Worm (Caenorhabditis elegans) whole organism, mixed stage, embryonic: ENCODE measurements around the gene fbxa-105.

Experiments used
- ces-1 ChIP-seq: fragments of 150-350 bp; optimal IDR thresholded peaks from 2 replicates; lab custom pipeline; 2014; ENCODE audit warnings: missing biosample characterization, missing genetic modification reagents, missing genetic modification characterization
- cnd-1 ChIP-seq: fragments of 200-800 bp; sonication (Bioruptor generic); optimal IDR thresholded peaks from 2 replicates; lab custom pipeline; 2018; ENCODE audit warnings: mild to moderate bottlenecking, missing genetic modification characterization, missing compliant biosample characterization
- elt-1 ChIP-seq: sonication (generic microtip); optimal IDR thresholded peaks from 2 replicates; lab custom pipeline; 2017; ENCODE audit warnings: missing genetic modification characterization, mild to moderate bottlenecking, missing compliant biosample characterization, antibody characterized with exemption, moderate library complexity, borderline replicate concordance; ENCODE audit not compliant: insufficient read depth
- elt-3 ChIP-seq: fragments of 150-350 bp; optimal IDR thresholded peaks from 2 replicates; lab custom pipeline; 2014; ENCODE audit warnings: missing biosample characterization, missing genetic modification characterization
- flh-1 ChIP-seq: fragments of 200-800 bp; sonication (Bioruptor generic); optimal IDR thresholded peaks from 2 replicates; lab custom pipeline; 2018; ENCODE audit warnings: mild to moderate bottlenecking, missing genetic modification characterization, moderate library complexity, missing compliant biosample characterization
- ham-2 ChIP-seq: fragments of 200-800 bp; sonication (Bioruptor generic); optimal IDR thresholded peaks from 2 replicates; lab custom pipeline; 2018; ENCODE audit warnings: mild to moderate bottlenecking, missing genetic modification characterization, missing compliant biosample characterization
- lsy-2 ChIP-seq: fragments of 150-350 bp; optimal IDR thresholded peaks from 2 replicates; lab custom pipeline; 2014; ENCODE audit warnings: missing biosample characterization, missing genetic modification characterization
- mep-1 ChIP-seq: fragments of 150-350 bp; optimal IDR thresholded peaks from 2 replicates; lab custom pipeline; 2017; ENCODE audit warnings: missing biosample characterization, missing genetic modification reagents, missing genetic modification characterization, inconsistent platforms
- nhr-76 ChIP-seq: sonication (generic microtip); optimal IDR thresholded peaks from 2 replicates; lab custom pipeline; 2017; ENCODE audit warnings: missing biosample characterization, missing genetic modification characterization
- pha-4 ChIP-seq: fragments of 150-350 bp; optimal IDR thresholded peaks from 2 replicates; lab custom pipeline; 2018; ENCODE audit warnings: missing biosample characterization, missing genetic modification reagents, missing genetic modification characterization
- snpc-4 ChIP-seq: fragments of 150-350 bp; optimal IDR thresholded peaks from 2 replicates; lab custom pipeline; 2014; ENCODE audit warnings: missing biosample characterization, missing genetic modification characterization
- tbx-8 ChIP-seq: fragments of 200-800 bp; sonication (Bioruptor generic); optimal IDR thresholded peaks from 2 replicates; lab custom pipeline; 2018; ENCODE audit warnings: mild to moderate bottlenecking, missing genetic modification characterization, moderate library complexity, missing compliant biosample characterization
- unc-39 ChIP-seq: fragments of 150-350 bp; optimal IDR thresholded peaks from 2 replicates; lab custom pipeline; 2014; ENCODE audit warnings: missing biosample characterization, missing genetic modification characterization
- unc-62 ChIP-seq: fragments of 150-350 bp; optimal IDR thresholded peaks from 2 replicates; lab custom pipeline; 2014; ENCODE audit warnings: missing biosample characterization, missing genetic modification reagents, missing genetic modification characterization

ce11 chrV:7417018-7417716, 25.3 kb upstream of the fbxa-105 start, which contains the start of gene srw-67:
- no peak for TF ChIP-seq flh-1 (GFP tag; lab: Kevin White, UChicago)
- TF ChIP-seq ces-1 (GFP tag; lab: Kevin White, UChicago), result no peak
- no peak for TF ChIP-seq lsy-2 (tag; lab: Kevin White, UChicago)
- no peak for TF ChIP-seq snpc-4 (tag; lab: Kevin White, UChicago)
- TF ChIP-seq ham-2 (GFP tag; lab: Kevin White, UChicago), result no peak
- TF ChIP-seq elt-1 (tag; lab: Kevin White, UChicago), result no peak
- no peak for TF ChIP-seq pha-4 (tag; lab: Kevin White, UChicago)
- no peak for TF ChIP-seq unc-62 (GFP tag; lab: Kevin White, UChicago)
- TF ChIP-seq elt-3 (tag; lab: Kevin White, UChicago), result no peak
- no peak for TF ChIP-seq nhr-76 (tag; lab: Kevin White, UChicago)
- no peak for TF ChIP-seq unc-39
- TF ChIP-seq tbx-8 (GFP tag; lab: Kevin White, UChicago), result no peak
- TF ChIP-seq cnd-1 (tag; lab: Kevin White, UChicago), result no peak
- TF ChIP-seq mep-1 (tag; lab: Kevin White, UChicago), result no peak
